Worm (Caenorhabditis elegans) whole organism, early embryonic: Measurements from ENCODE around the gene let-754.

Source experiments
- ets-7 ChIP-seq: sonication (generic microtip); optimal IDR thresholded peaks from 2 replicates; lab custom pipeline; 2016; ENCODE audit warnings: missing genotype, missing genetic modification characterization, missing compliant biosample characterization
- hmg-4 ChIP-seq: fragments of 200-800 bp; sonication (Bioruptor generic); optimal IDR thresholded peaks from 2 replicates; lab custom pipeline; 2018; ENCODE audit warnings: mild to moderate bottlenecking, missing genetic modification characterization, missing compliant biosample characterization

DNA sequence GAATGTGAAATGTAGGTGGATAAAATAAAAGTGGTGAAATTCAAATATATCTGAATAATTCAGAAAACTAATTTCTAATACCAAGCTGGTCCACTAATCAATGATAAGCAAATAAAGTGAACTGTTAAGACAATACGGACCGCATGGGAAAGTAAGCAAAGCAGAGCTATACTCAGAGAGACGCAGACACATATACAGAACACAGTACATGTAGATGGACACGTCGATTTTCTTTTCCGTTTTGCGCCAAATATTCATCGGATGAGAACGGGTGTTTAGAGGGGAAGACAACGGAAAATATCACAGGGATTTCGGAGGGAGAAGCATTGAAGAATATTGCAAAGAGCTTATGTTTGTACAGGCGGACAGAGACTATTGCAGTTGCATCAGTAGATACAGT is 27.1 kb downstream of the let-754 start:
- no peak for TF ChIP-seq hmg-4
- TF ChIP-seq ets-7 (tag; lab: Kevin White, UChicago), result no peak
